Fruit fly (Drosophila melanogaster): Measurements from ENCODE around the gene Rheb.

Gene Rheb

dm6 chr3R:5600361-5601043 lies 31.8 kb downstream of the Rheb start (continued):
- peak; percentile 94 for TF ChIP-seq bigmax (GFP tag; optimal IDR thresholded peaks at IDR 0.05)
- TF ChIP-seq CG3838 (GFP tag; optimal IDR thresholded peaks at IDR 0.05) = no peak
- TF ChIP-seq bab2 (GFP tag; optimal IDR thresholded peaks at IDR 0.05) = no peak
- peak; percentile 92 for TF ChIP-seq pfk (GFP tag; optimal IDR thresholded peaks at IDR 0.05)
- TF ChIP-seq CG15514 (GFP tag; optimal IDR thresholded peaks at IDR 0.05) = peak; percentile 39
- TF ChIP-seq Ets65A (GFP tag) = no peak
- peak; percentile 87 for TF ChIP-seq pros (GFP tag; optimal IDR thresholded peaks at IDR 0.05)
- no peak for TF ChIP-seq CG14050 (GFP tag; IDR thresholded peaks at IDR 0.05)
- peak; percentile 21 for TF ChIP-seq MTF-1 (GFP tag; optimal IDR thresholded peaks at IDR 0.05; ENCODE audit: borderline replicate concordance)
- peak; percentile 18 for TF ChIP-seq CG33557 (GFP tag; optimal IDR thresholded peaks at IDR 0.05)
- no peak for TF ChIP-seq ase (GFP tag; IDR thresholded peaks at IDR 0.05)
- no peak for TF ChIP-seq sob (GFP tag; IDR thresholded peaks at IDR 0.05)
- peak; percentile 11 to 23 for TF ChIP-seq bsh (GFP tag; optimal IDR thresholded peaks at IDR 0.05)
- peak; percentile 95 for TF ChIP-seq sd (tag; optimal IDR thresholded peaks at IDR 0.05)
- no peak for TF ChIP-seq ttk (GFP tag; IDR thresholded peaks at IDR 0.05)
- TF ChIP-seq Stat92E (GFP tag; optimal IDR thresholded peaks at IDR 0.05) = peak in 1 of 3 experiments; percentile 17
- TF ChIP-seq CG9215 (GFP tag; IDR thresholded peaks at IDR 0.05) = no peak
- TF ChIP-seq exex (tag; optimal IDR thresholded peaks at IDR 0.05) = peak; percentile 14
- peak; percentile 25 for TF ChIP-seq sqz (GFP tag; optimal IDR thresholded peaks at IDR 0.05)
- peak; percentile 64 for TF ChIP-seq lbe (GFP tag; optimal IDR thresholded peaks at IDR 0.05)
- peak; percentile 85 for TF ChIP-seq CG17912 (GFP tag; optimal IDR thresholded peaks at IDR 0.05)
- peak; percentile 15 for TF ChIP-seq BtbVII (GFP tag; optimal IDR thresholded peaks at IDR 0.05)
- peak; percentile 82 for TF ChIP-seq Tbp (GFP tag; optimal IDR thresholded peaks at IDR 0.05)
- peak; percentile 15 for TF ChIP-seq scrt (GFP tag; optimal IDR thresholded peaks at IDR 0.05)
- TF ChIP-seq nom (GFP tag; optimal IDR thresholded peaks at IDR 0.05) = peak; percentile 75
- TF ChIP-seq lab (GFP tag; optimal IDR thresholded peaks at IDR 0.05) = no peak
- peak; percentile 14 for TF ChIP-seq eyg (GFP tag; optimal IDR thresholded peaks at IDR 0.05)
- peak; percentile 78 for TF ChIP-seq ftz-f1 (GFP tag; optimal IDR thresholded peaks at IDR 0.05)
- no peak for TF ChIP-seq gce (GFP tag; IDR thresholded peaks at IDR 0.05)
- TF ChIP-seq CG30403 (GFP tag; optimal IDR thresholded peaks at IDR 0.05) = no peak
- TF ChIP-seq CG7745 (tag; optimal IDR thresholded peaks at IDR 0.05) = peak; percentile 20
- peak; percentile 37 for TF ChIP-seq CG6254 (GFP tag; optimal IDR thresholded peaks at IDR 0.05)
- no peak for TF ChIP-seq Dref (GFP tag; IDR thresholded peaks at IDR 0.05)
- TF ChIP-seq Dip2 (GFP tag; IDR thresholded peaks at IDR 0.05) = no peak
- TF ChIP-seq HLHmδ (GFP tag; optimal IDR thresholded peaks at IDR 0.05) = peak; percentile 89
- peak; percentile 100 for TF ChIP-seq Deaf1 (tag; optimal IDR thresholded peaks at IDR 0.05)
- peak; percentile 42 for TF ChIP-seq twi (tag; optimal IDR thresholded peaks at IDR 0.05)
- no peak for TF ChIP-seq tin (GFP tag; optimal IDR thresholded peaks at IDR 0.05)
- peak; percentile 13 for TF ChIP-seq luna (GFP tag; optimal IDR thresholded peaks at IDR 0.05)
- peak; percentile 47 for TF ChIP-seq cg (GFP tag; optimal IDR thresholded peaks at IDR 0.05)
- TF ChIP-seq Pdp1 (GFP tag; optimal IDR thresholded peaks at IDR 0.05) = peak in 1 of 2 experiments; percentile 82
- TF ChIP-seq dm (GFP tag; optimal IDR thresholded peaks at IDR 0.05) = peak; percentile 95
- peak; percentile 46 for TF ChIP-seq kah (GFP tag; optimal IDR thresholded peaks at IDR 0.05)
- peak in 1 of 2 experiments; percentile 33 for TF ChIP-seq Eip74EF (GFP tag; optimal IDR thresholded peaks at IDR 0.05)
- TF ChIP-seq onecut (GFP tag; IDR thresholded peaks at IDR 0.05) = peak; percentile 16; the same call in 1 of the 2 replicates
- no peak for TF ChIP-seq Sry-δ (GFP tag; optimal IDR thresholded peaks at IDR 0.05)
- peak in 1 of 2 experiments; percentile 52 for TF ChIP-seq Hr78 (GFP tag; optimal IDR thresholded peaks at IDR 0.05)
- TF ChIP-seq B-H2 (GFP tag; optimal IDR thresholded peaks at IDR 0.05) = peak; percentile 79
